1 fruit fly cellular context compared by ENCODE assay signal in genomic region chr3R:12406235-12407196, dm6.
A peak's percentile ranks its signal among the peaks of the same experiment; 100 is the strongest.
TF ChIP-seq lines count a peak whose summit lies in the region.

CG5167 (plus strand) TSS chr3R:12406532.

TF ChIP-seq in whole organism, embryonic, 481 proteins besides CTCF, POLR2A, EP300 and RAD21 (continued from another document and continues in another):
- TF ChIP-seq nerfin-1 (tag; optimal IDR thresholded peaks at IDR 0.05; lab: Kevin White, UChicago) (peak; percentile 7), ken (GFP tag; IDR thresholded peaks at IDR 0.05; lab: Robert Waterston, UW) (no peak), bsh (GFP tag; optimal IDR thresholded peaks at IDR 0.05; lab: Kevin White, UChicago) (peak; percentile 28 to 82), dimm (GFP tag; IDR thresholded peaks at IDR 0.05; lab: Robert Waterston, UW) (no peak), CG6654 (GFP tag; optimal IDR thresholded peaks at IDR 0.05; lab: Kevin White, UChicago) (no peak), CG1529 (GFP tag; optimal IDR thresholded peaks at IDR 0.05; lab: Kevin White, UChicago) (no peak), Fer2 (tag; optimal IDR thresholded peaks at IDR 0.05; lab: Kevin White, UChicago) (no peak), CG14050 (GFP tag; IDR thresholded peaks at IDR 0.05; lab: Robert Waterston, UW) (no peak), Rx (GFP tag; IDR thresholded peaks at IDR 0.05; lab: Robert Waterston, UW) (no peak), CG4424 (GFP tag; optimal IDR thresholded peaks at IDR 0.05; lab: Kevin White, UChicago) (peak; percentile 11), sug (tag; optimal IDR thresholded peaks at IDR 0.05; lab: Kevin White, UChicago) (peak; percentile 36), slp2 (GFP tag; optimal IDR thresholded peaks at IDR 0.05; lab: Kevin White, UChicago) (no peak), CG30431 (GFP tag; optimal IDR thresholded peaks at IDR 0.05; lab: Kevin White, UChicago) (no peak), Mad (GFP tag; optimal IDR thresholded peaks at IDR 0.05; lab: Kevin White, UChicago) (no peak), CG2875 (GFP tag; optimal IDR thresholded peaks at IDR 0.05; lab: Kevin White, UChicago) (no peak), CG9437 (GFP tag; optimal IDR thresholded peaks at IDR 0.05; lab: Kevin White, UChicago) (peak; percentile 85), BtbVII (GFP tag; optimal IDR thresholded peaks at IDR 0.05; lab: Kevin White, UChicago) (peak; percentile 63), CG6854 (GFP tag; optimal IDR thresholded peaks at IDR 0.05; lab: Kevin White, UChicago) (no peak), CG2678 (tag; optimal IDR thresholded peaks at IDR 0.05; lab: Kevin White, UChicago) (peak; percentile 61), hth (optimal IDR thresholded peaks at IDR 0.05; lab: Kevin White, UChicago) (no peak), fd96Cb (tag; optimal IDR thresholded peaks at IDR 0.05; lab: Kevin White, UChicago) (peak; percentile 9), CG6272 (GFP tag; IDR thresholded peaks at IDR 0.05; lab: Robert Waterston, UW) (no peak), ERR (GFP tag; optimal IDR thresholded peaks at IDR 0.05; lab: Kevin White, UChicago) (no peak), Ets65A (GFP tag; lab: Kevin White, UChicago) (peak; percentile 44), Elba2 (GFP tag; optimal IDR thresholded peaks at IDR 0.05; lab: Kevin White, UChicago) (no peak), danr (GFP tag; IDR thresholded peaks at IDR 0.05; lab: Robert Waterston, UW) (no peak), Mes4 (GFP tag; optimal IDR thresholded peaks at IDR 0.05; lab: Kevin White, UChicago) (no peak), CG13775 (GFP tag; optimal IDR thresholded peaks at IDR 0.05; lab: Kevin White, UChicago) (no peak), tna (GFP tag; IDR thresholded peaks at IDR 0.05; lab: Robert Waterston, UW; ENCODE audit: partially characterized antibody) (no peak), CG17568 (GFP tag; optimal IDR thresholded peaks at IDR 0.05; lab: Kevin White, UChicago) (no peak), CG43689 (GFP tag; IDR thresholded peaks at IDR 0.05; lab: Robert Waterston, UW) (no peak), Vsx1 (GFP tag; optimal IDR thresholded peaks at IDR 0.05; lab: Kevin White, UChicago) (peak; percentile 9), ci (GFP tag; IDR thresholded peaks at IDR 0.05; lab: Robert Waterston, UW) (peak; percentile 43; the same call in 1 of the 3 replicates), exex (tag; optimal IDR thresholded peaks at IDR 0.05; lab: Kevin White, UChicago) (peak; percentile 89), repo (GFP tag; optimal IDR thresholded peaks at IDR 0.05; lab: Kevin White, UChicago) (no peak), CG8478 (optimal IDR thresholded peaks at IDR 0.05; lab: Kevin White, UChicago) (no peak), schlank (tag; optimal IDR thresholded peaks at IDR 0.05; lab: Kevin White, UChicago) (no peak), CG18599 (GFP tag; optimal IDR thresholded peaks at IDR 0.05; lab: Kevin White, UChicago) (peak; percentile 67), CG9727 (GFP tag; optimal IDR thresholded peaks at IDR 0.05; lab: Kevin White, UChicago) (peak; percentile 59), nmo (GFP tag; optimal IDR thresholded peaks at IDR 0.05; lab: Kevin White, UChicago) (peak; percentile 22), Gsc (GFP tag; IDR thresholded peaks at IDR 0.05; lab: Robert Waterston, UW) (no peak), Hr51 (GFP tag; optimal IDR thresholded peaks at IDR 0.05; lab: Kevin White, UChicago) (peak in 1 of 2 experiments; percentile 48), D19A (tag; optimal IDR thresholded peaks at IDR 0.05; lab: Kevin White, UChicago) (peak; percentile 51), CG1024 (GFP tag; IDR thresholded peaks at IDR 0.05; lab: Robert Waterston, UW) (no peak), onecut (GFP tag; IDR thresholded peaks at IDR 0.05; lab: Robert Waterston, UW) (peak; percentile 23; the same call in 1 of the 2 replicates), CG1603 (tag; optimal IDR thresholded peaks at IDR 0.05; lab: Kevin White, UChicago) (peak; percentile 39), CG11504 (tag; optimal IDR thresholded peaks at IDR 0.05; lab: Kevin White, UChicago) (no peak), sr (GFP tag; IDR thresholded peaks at IDR 0.05; lab: Robert Waterston, UW) (no peak), MBD-R2 (GFP tag; IDR thresholded peaks at IDR 0.05; lab: Robert Waterston, UW) (peak; percentile 21; the same call in 1 of the 2 replicates), Hsf (GFP tag; optimal IDR thresholded peaks at IDR 0.05; lab: Kevin White, UChicago) (no peak), TFAM (GFP tag; optimal IDR thresholded peaks at IDR 0.05; lab: Kevin White, UChicago) (no peak), eve (GFP tag; optimal IDR thresholded peaks at IDR 0.05; lab: Kevin White, UChicago) (no peak), CG8388 (GFP tag; optimal IDR thresholded peaks at IDR 0.05; lab: Kevin White, UChicago) (peak; percentile 24), slbo (GFP tag; IDR thresholded peaks at IDR 0.05; lab: Robert Waterston, UW) (no peak; the same call in 1 of the 2 replicates), sima (GFP tag; optimal IDR thresholded peaks at IDR 0.05; lab: Kevin White, UChicago) (no peak), dysf (GFP tag; IDR thresholded peaks at IDR 0.05; lab: Robert Waterston, UW) (0 out of 3 replicates have a peak, but pooled peaks have one; percentile 22), dpn (GFP tag; optimal IDR thresholded peaks at IDR 0.05; lab: Kevin White, UChicago) (peak in 1 of 2 experiments; percentile 49), CG17612 (GFP tag; IDR thresholded peaks at IDR 0.05; lab: Robert Waterston, UW) (no peak), odd (GFP tag; optimal IDR thresholded peaks at IDR 0.05; lab: Kevin White, UChicago) (peak; percentile 3), CG34224 (GFP tag; IDR thresholded peaks at IDR 0.05; lab: Robert Waterston, UW; ENCODE audit: partially characterized antibody) (peak; percentile 43; the same call in 2 of the 3 replicates), Pdp1 (GFP tag; optimal IDR thresholded peaks at IDR 0.05; lab: Kevin White, UChicago) (peak in 1 of 2 experiments; percentile 16), CoRest (tag; optimal IDR thresholded peaks at IDR 0.05; lab: Kevin White, UChicago) (peak; percentile 45), CG10979 (tag; optimal IDR thresholded peaks at IDR 0.05; lab: Kevin White, UChicago) (peak; percentile 61), E2f2 (GFP tag; IDR thresholded peaks at IDR 0.05; lab: Robert Waterston, UW) (peak; percentile 50; the same call in 1 of the 2 replicates), gfzf (GFP tag; optimal IDR thresholded peaks at IDR 0.05; lab: Kevin White, UChicago) (no peak), CG4730 (GFP tag; IDR thresholded peaks at IDR 0.05; lab: Robert Waterston, UW) (peak; percentile 8; the same call in 1 of the 2 replicates), bab2 (GFP tag; optimal IDR thresholded peaks at IDR 0.05; lab: Kevin White, UChicago) (no peak), amos (GFP tag; IDR thresholded peaks at IDR 0.05; lab: Robert Waterston, UW; ENCODE audit: partially characterized antibody) (peak; percentile 7; the same call in 1 of the 2 replicates), Trl (optimal IDR thresholded peaks at IDR 0.05; lab: Kevin White, UChicago) (no peak), Trl (GFP tag; optimal IDR thresholded peaks at IDR 0.05; lab: Kevin White, UChicago) (no peak), sqz (GFP tag; optimal IDR thresholded peaks at IDR 0.05; lab: Kevin White, UChicago) (peak; percentile 2), bbx (GFP tag; IDR thresholded peaks at IDR 0.05; lab: Robert Waterston, UW; ENCODE audit: partially characterized antibody) (0 out of 2 replicates have a peak, but pooled peaks have one; percentile 22), CG11093 (GFP tag; IDR thresholded peaks at IDR 0.05; lab: Robert Waterston, UW) (no peak), esg (GFP tag; conservative IDR thresholded peaks at IDR 0.05; lab: Robert Waterston, UW) (no peak), Oli (tag; optimal IDR thresholded peaks at IDR 0.05; lab: Kevin White, UChicago) (peak; percentile 2), CG10267 (tag; optimal IDR thresholded peaks at IDR 0.05; lab: Kevin White, UChicago) (peak; percentile 64), Doc2 (GFP tag; IDR thresholded peaks at IDR 0.05; lab: Robert Waterston, UW) (no peak), PHDP (tag; optimal IDR thresholded peaks at IDR 0.05; lab: Kevin White, UChicago) (peak; percentile 66), CG3995 (GFP tag; optimal IDR thresholded peaks at IDR 0.05; lab: Kevin White, UChicago) (peak; percentile 51), so (GFP tag; IDR thresholded peaks at IDR 0.05; lab: Robert Waterston, UW) (0 out of 3 replicates have a peak, but pooled peaks have one; percentile 21), scrt (GFP tag; optimal IDR thresholded peaks at IDR 0.05; lab: Kevin White, UChicago) (peak; percentile 27), dmrt11E (tag; optimal IDR thresholded peaks at IDR 0.05; lab: Kevin White, UChicago) (peak; percentile 42), CG8944 (GFP tag; optimal IDR thresholded peaks at IDR 0.05; lab: Kevin White, UChicago) (no peak), CG2202 (tag; optimal IDR thresholded peaks at IDR 0.05; lab: Kevin White, UChicago) (peak; percentile 7), CG10654 (GFP tag; optimal IDR thresholded peaks at IDR 0.05; lab: Kevin White, UChicago) (no peak), ftz-f1 (GFP tag; optimal IDR thresholded peaks at IDR 0.05; lab: Kevin White, UChicago) (no peak), Camta (GFP tag; optimal IDR thresholded peaks at IDR 0.05; lab: Kevin White, UChicago) (peak; percentile 32), CG16813 (GFP tag; IDR thresholded peaks at IDR 0.05; lab: Robert Waterston, UW; ENCODE audit: partially characterized antibody) (0 out of 3 replicates have a peak, but pooled peaks have one; percentile 8), MESR4 (GFP tag; optimal IDR thresholded peaks at IDR 0.05; lab: Kevin White, UChicago) (peak; percentile 33), Dp (GFP tag; optimal IDR thresholded peaks at IDR 0.05; lab: Kevin White, UChicago) (peak; percentile 45), CG12219 (GFP tag; optimal IDR thresholded peaks at IDR 0.05; lab: Kevin White, UChicago) (no peak), Hand (GFP tag; optimal IDR thresholded peaks at IDR 0.05; lab: Kevin White, UChicago) (no peak), dati (GFP tag; IDR thresholded peaks at IDR 0.05; lab: Robert Waterston, UW) (no peak), rib (GFP tag; IDR thresholded peaks at IDR 0.05; lab: Robert Waterston, UW) (no peak), YL-1 (GFP tag; optimal IDR thresholded peaks at IDR 0.05; lab: Kevin White, UChicago) (no peak), Ets97D (GFP tag; optimal IDR thresholded peaks at IDR 0.05; lab: Kevin White, UChicago) (no peak), cg (GFP tag; optimal IDR thresholded peaks at IDR 0.05; lab: Kevin White, UChicago) (no peak), CG14667 (GFP tag; IDR thresholded peaks at IDR 0.05; lab: Robert Waterston, UW) (no peak), slou (GFP tag; optimal IDR thresholded peaks at IDR 0.05; lab: Kevin White, UChicago) (no peak), CG12104 (GFP tag; optimal IDR thresholded peaks at IDR 0.05; lab: Kevin White, UChicago) (peak; percentile 36), Sry-δ (GFP tag; optimal IDR thresholded peaks at IDR 0.05; lab: Kevin White, UChicago) (peak; percentile 45), wek (GFP tag; optimal IDR thresholded peaks at IDR 0.05; lab: Kevin White, UChicago) (no peak), hb (GFP tag; IDR thresholded peaks at IDR 0.05; lab: Robert Waterston, UW; ENCODE audit: partially characterized antibody) (no peak), CrebB (tag; optimal IDR thresholded peaks at IDR 0.05; lab: Kevin White, UChicago) (peak; percentile 31), gsb-n (tag; optimal IDR thresholded peaks at IDR 0.05; lab: Kevin White, UChicago) (peak; percentile 7), pros (GFP tag; optimal IDR thresholded peaks at IDR 0.05; lab: Kevin White, UChicago) (no peak), CG2120 (GFP tag; optimal IDR thresholded peaks at IDR 0.05; lab: Kevin White, UChicago) (peak; percentile 44), sisA (GFP tag; IDR thresholded peaks at IDR 0.05; lab: Robert Waterston, UW) (no peak), CG12155 (GFP tag; optimal IDR thresholded peaks at IDR 0.05; lab: Kevin White, UChicago) (peak; percentile 38), gcm2 (GFP tag; optimal IDR thresholded peaks at IDR 0.05; lab: Kevin White, UChicago) (no peak), CG32767 (GFP tag; IDR thresholded peaks at IDR 0.05; lab: Robert Waterston, UW) (no peak), sens-2 (GFP tag; IDR thresholded peaks at IDR 0.05; lab: Robert Waterston, UW) (no peak), CG7372 (GFP tag; IDR thresholded peaks at IDR 0.05; lab: Robert Waterston, UW) (no peak), CG14860 (GFP tag; IDR thresholded peaks at IDR 0.05; lab: Robert Waterston, UW; ENCODE audit: partially characterized antibody) (no peak), insv (GFP tag; optimal IDR thresholded peaks at IDR 0.05; lab: Kevin White, UChicago) (peak in 1 of 2 experiments; percentile 4), Nf-YB (GFP tag; optimal IDR thresholded peaks at IDR 0.05; lab: Kevin White, UChicago) (no peak), otp (GFP tag; IDR thresholded peaks at IDR 0.05; lab: Robert Waterston, UW) (no peak), CG9609 (GFP tag; optimal IDR thresholded peaks at IDR 0.05; lab: Kevin White, UChicago) (no peak), CG13296 (GFP tag; optimal IDR thresholded peaks at IDR 0.05; lab: Kevin White, UChicago) (peak; percentile 31), CG7556 (GFP tag; optimal IDR thresholded peaks at IDR 0.05; lab: Kevin White, UChicago) (peak; percentile 19), hkb (optimal IDR thresholded peaks at IDR 0.05; lab: Kevin White, UChicago) (no peak), hkb (GFP tag; IDR thresholded peaks at IDR 0.05; lab: Robert Waterston, UW) (peak; percentile 59), HLH3B (GFP tag; IDR thresholded peaks at IDR 0.05; lab: Robert Waterston, UW) (no peak), Bgb (GFP tag; IDR thresholded peaks at IDR 0.05; lab: Robert Waterston, UW; ENCODE audit: partially characterized antibody) (no peak), CG17385 (GFP tag; optimal IDR thresholded peaks at IDR 0.05; lab: Kevin White, UChicago) (peak; percentile 23), Dll (GFP tag; IDR thresholded peaks at IDR 0.05; lab: Robert Waterston, UW; ENCODE audit: partially characterized antibody) (peak; percentile 25; the same call in 1 of the 4 replicates), ranshi (GFP tag; IDR thresholded peaks at IDR 0.05; lab: Robert Waterston, UW) (no peak), Kr (GFP tag; optimal IDR thresholded peaks at IDR 0.05; lab: Kevin White, UChicago) (no peak), phol (tag; optimal IDR thresholded peaks at IDR 0.05; lab: Kevin White, UChicago) (peak; percentile 48), Dip2 (GFP tag; IDR thresholded peaks at IDR 0.05; lab: Robert Waterston, UW) (no peak), CG31224 (GFP tag; IDR thresholded peaks at IDR 0.05; lab: Robert Waterston, UW) (no peak), row (GFP tag; IDR thresholded peaks at IDR 0.05; lab: Robert Waterston, UW) (peak; percentile 70), CG11560 (tag; IDR thresholded peaks at IDR 0.05; lab: Robert Waterston, UW) (no peak)
